Worm (Caenorhabditis elegans) whole organism, young adult: Measurements from ENCODE around the gene twk-26.

ENCODE experiments used
- B0336.3 ChIP-seq: fragments of 200-800 bp; sonication (Bioruptor generic); IDR thresholded peaks from 2 replicates; pipeline ENCODE4 v1.3.6; 2022; ENCODE audit warnings: missing genetic modification characterization, missing compliant biosample characterization
- C17E4.6 ChIP-seq: fragments of 200-800 bp; sonication (Bioruptor generic); IDR thresholded peaks from 2 replicates; pipeline ENCODE4 v1.3.6; 2022; ENCODE audit warnings: missing genetic modification reagents, missing genetic modification characterization, missing compliant biosample characterization
- F10E7.11 ChIP-seq: sonication (generic microtip); optimal IDR thresholded peaks from 2 replicates; lab custom pipeline; 2017; ENCODE audit warnings: mild to moderate bottlenecking, missing genetic modification characterization, moderate library complexity, missing compliant biosample characterization
- F22D6.2 ChIP-seq: sonication (generic microtip); optimal IDR thresholded peaks from 2 replicates; lab custom pipeline; 2016; ENCODE audit warnings: mild to moderate bottlenecking, missing genetic modification characterization, missing compliant biosample characterization
- F33H1.4 ChIP-seq: fragments of 200-800 bp; sonication (Bioruptor generic); IDR thresholded peaks from 2 replicates; pipeline ENCODE4 v1.3.6; 2022; ENCODE audit warnings: missing genetic modification reagents, missing genetic modification characterization, missing compliant biosample characterization
- F39B2.1 ChIP-seq: fragments of 200-800 bp; sonication (Bioruptor generic); IDR thresholded peaks from 2 replicates; pipeline ENCODE4 v1.3.6; 2022; ENCODE audit warnings: missing genetic modification reagents, missing genetic modification characterization, missing compliant biosample characterization
- K12H6.12 ChIP-seq: fragments of 200-800 bp; sonication (Bioruptor generic); optimal IDR thresholded peaks from 2 replicates; lab custom pipeline; 2018; ENCODE audit warnings: mild to moderate bottlenecking, missing genetic modification characterization, missing compliant biosample characterization
- T07F8.4 ChIP-seq: sonication (generic microtip); optimal IDR thresholded peaks from 2 replicates; lab custom pipeline; 2016; ENCODE audit warnings: mild to moderate bottlenecking, missing genetic modification characterization, moderate library complexity, missing compliant biosample characterization
- T26A5.8 ChIP-seq: sonication (generic microtip); optimal IDR thresholded peaks from 2 replicates; lab custom pipeline; 2016; ENCODE audit warnings: missing genetic modification characterization, missing compliant biosample characterization
- Y53F4B.3 ChIP-seq: fragments of 200-800 bp; sonication (Bioruptor generic); IDR thresholded peaks from 2 replicates; pipeline ENCODE4 v1.3.6; 2022; ENCODE audit warnings: missing genetic modification reagents, missing genetic modification characterization, missing compliant biosample characterization
- Y56A3A.18 ChIP-seq: fragments of 200-800 bp; sonication (Bioruptor generic); IDR thresholded peaks from 2 replicates; pipeline ENCODE4 v1.3.6; 2022; ENCODE audit warnings: missing genetic modification reagents, missing genetic modification characterization, missing compliant biosample characterization
- Y79H2A.3 ChIP-seq: fragments of 200-800 bp; sonication (Bioruptor generic); conservative IDR thresholded peaks from 2 replicates; pipeline ENCODE4 v1.3.6; 2022; ENCODE audit warnings: missing genetic modification reagents, missing genetic modification characterization, missing compliant biosample characterization
- Y95B8A.8 ChIP-seq: fragments of 200-800 bp; sonication (Bioruptor generic); IDR thresholded peaks from 2 replicates; pipeline ENCODE4 v1.3.6; 2022; ENCODE audit warnings: missing genetic modification reagents, missing genetic modification characterization, missing compliant biosample characterization
- atf-7 ChIP-seq: sonication (generic microtip); optimal IDR thresholded peaks from 2 replicates; lab custom pipeline; 2017; ENCODE audit warnings: mild to moderate bottlenecking, missing genetic modification characterization, missing compliant biosample characterization
- athp-1 ChIP-seq: sonication (generic microtip); optimal IDR thresholded peaks from 2 replicates; lab custom pipeline; 2017; ENCODE audit warnings: mild to moderate bottlenecking, missing genetic modification characterization, missing compliant biosample characterization
- attf-5 ChIP-seq: fragments of 200-800 bp; sonication (Bioruptor generic); optimal IDR thresholded peaks from 2 replicates; lab custom pipeline; 2018; ENCODE audit warnings: mild to moderate bottlenecking, missing genetic modification characterization, missing compliant biosample characterization
- bed-1 ChIP-seq: fragments of 200-800 bp; sonication (Bioruptor generic); IDR thresholded peaks from 2 replicates; pipeline ENCODE4 v1.3.6; 2022; ENCODE audit warnings: missing genetic modification reagents, missing genetic modification characterization, missing compliant biosample characterization
- ccch-3 ChIP-seq: fragments of 200-800 bp; sonication (Bioruptor generic); optimal IDR thresholded peaks from 2 replicates; lab custom pipeline; 2018; ENCODE audit warnings: mild to moderate bottlenecking, missing genetic modification characterization, missing compliant biosample characterization
- cebp-1 ChIP-seq, 2 experiments: fragments of 200-800 bp in 1 of 2; sonication (Bioruptor generic) in 1 of 2; sonication (generic microtip) in 1 of 2; IDR thresholded peaks in 1 of 2; optimal IDR thresholded peaks in 1 of 2; 2 replicates each; pipeline versions ENCODE4 v1.3.6 to Lab custom; 2017 to 2022; ENCODE audit warnings: missing compliant biosample characterization in 2 of 2, missing genetic modification characterization in 2 of 2, mild to moderate bottlenecking in 1 of 2, missing genetic modification reagents in 1 of 2, moderate library complexity in 1 of 2
- ceh-79 ChIP-seq: sonication (generic microtip); optimal IDR thresholded peaks from 2 replicates; lab custom pipeline; 2017; ENCODE audit warnings: mild to moderate bottlenecking, missing genetic modification characterization, missing compliant biosample characterization
- chd-7 ChIP-seq: sonication (generic microtip); optimal IDR thresholded peaks from 2 replicates; lab custom pipeline; 2016; ENCODE audit warnings: mild to moderate bottlenecking, missing genetic modification characterization, moderate library complexity, missing compliant biosample characterization
- die-1 ChIP-seq: sonication (generic microtip); optimal IDR thresholded peaks from 2 replicates; lab custom pipeline; 2016; ENCODE audit warnings: missing genotype, mild to moderate bottlenecking, missing genetic modification characterization, missing compliant biosample characterization
- dox-1 ChIP-seq: fragments of 200-800 bp; sonication (Bioruptor generic); IDR thresholded peaks from 2 replicates; pipeline ENCODE4 v1.3.6; 2022; ENCODE audit warnings: missing genetic modification reagents, missing genetic modification characterization, missing compliant biosample characterization
- dpff-1 ChIP-seq: sonication (generic microtip); optimal IDR thresholded peaks from 2 replicates; lab custom pipeline; 2017; ENCODE audit warnings: mild to moderate bottlenecking, missing genetic modification characterization, missing compliant biosample characterization
- dpl-1 ChIP-seq: fragments of 150-350 bp; optimal IDR thresholded peaks from 2 replicates; lab custom pipeline; 2014; ENCODE audit warnings: missing biosample characterization, missing genetic modification reagents, missing genetic modification characterization
- efl-1 ChIP-seq: fragments of 150-350 bp; optimal IDR thresholded peaks from 2 replicates; lab custom pipeline; 2014; ENCODE audit warnings: missing biosample characterization, missing genetic modification reagents, missing genetic modification characterization
- hlh-12 ChIP-seq: sonication (generic microtip); optimal IDR thresholded peaks from 2 replicates; lab custom pipeline; 2016; ENCODE audit warnings: missing genetic modification characterization, missing compliant biosample characterization
- hlh-26 ChIP-seq: fragments of 200-800 bp; sonication (Bioruptor generic); conservative IDR thresholded peaks from 2 replicates; pipeline ENCODE4 v1.3.6; 2022; ENCODE audit warnings: missing genetic modification reagents, missing genetic modification characterization, missing compliant biosample characterization
- hmg-20 ChIP-seq: fragments of 200-800 bp; sonication (Bioruptor generic); IDR thresholded peaks from 2 replicates; pipeline ENCODE4 v1.3.6; 2022; ENCODE audit warnings: missing genetic modification reagents, missing genetic modification characterization, missing compliant biosample characterization
- lag-1 ChIP-seq: fragments of 200-800 bp; sonication (Bioruptor generic); IDR thresholded peaks from 2 replicates; pipeline ENCODE4 v1.3.6; 2022; ENCODE audit warnings: missing genetic modification reagents, missing genetic modification characterization, missing compliant biosample characterization
- let-526 ChIP-seq: fragments of 200-800 bp; sonication (Bioruptor generic); IDR thresholded peaks from 2 replicates; pipeline ENCODE4 v1.3.6; 2022; ENCODE audit warnings: missing genetic modification reagents, missing genetic modification characterization, missing compliant biosample characterization
- lin-35 ChIP-seq, 3 experiments: fragments of 150-350 bp in 2 of 3; sonication (generic microtip) in 1 of 3; optimal IDR thresholded peaks; 2 replicates each; lab custom pipeline; 2014 to 2018; ENCODE audit warnings: missing biosample characterization in 3 of 3, missing genetic modification characterization in 3 of 3, missing genetic modification reagents in 3 of 3
- lin-54 ChIP-seq: fragments of 200-800 bp; sonication (Bioruptor generic); optimal IDR thresholded peaks from 2 replicates; lab custom pipeline; 2018; ENCODE audit warnings: mild to moderate bottlenecking, missing genetic modification characterization, missing compliant biosample characterization
- lir-1 ChIP-seq: fragments of 200-800 bp; sonication (Bioruptor generic); conservative IDR thresholded peaks from 2 replicates; pipeline ENCODE4 v1.3.6; 2022; ENCODE audit warnings: missing genetic modification reagents, missing genetic modification characterization, missing compliant biosample characterization
- lsl-1 ChIP-seq: fragments of 200-800 bp; sonication (Bioruptor generic); optimal IDR thresholded peaks from 2 replicates; lab custom pipeline; 2018; ENCODE audit warnings: mild to moderate bottlenecking, missing genetic modification characterization, moderate library complexity, missing compliant biosample characterization
- madf-3 ChIP-seq: fragments of 200-800 bp; sonication (Bioruptor generic); IDR thresholded peaks from 2 replicates; pipeline ENCODE4 v1.3.6; 2022; ENCODE audit warnings: missing genetic modification reagents, missing genetic modification characterization, missing compliant biosample characterization
- madf-6 ChIP-seq: fragments of 200-800 bp; sonication (Bioruptor generic); IDR thresholded peaks from 2 replicates; pipeline ENCODE4 v1.3.6; 2022; ENCODE audit warnings: missing genetic modification reagents, missing genetic modification characterization, missing compliant biosample characterization
- madf-8 ChIP-seq: fragments of 200-800 bp; sonication (Bioruptor generic); conservative IDR thresholded peaks from 2 replicates; pipeline ENCODE4 v1.3.6; 2022; ENCODE audit warnings: missing genetic modification reagents, missing genetic modification characterization, missing compliant biosample characterization
- mes-4 ChIP-seq: sonication (generic microtip); optimal IDR thresholded peaks from 2 replicates; lab custom pipeline; 2016; ENCODE audit warnings: missing genotype, missing genetic modification characterization, missing compliant biosample characterization
- nfya-2 ChIP-seq: fragments of 200-800 bp; sonication (Bioruptor generic); IDR thresholded peaks from 2 replicates; pipeline ENCODE4 v1.3.6; 2022; ENCODE audit warnings: missing genetic modification reagents, missing genetic modification characterization, missing compliant biosample characterization
- nhr-120 ChIP-seq: fragments of 200-800 bp; sonication (Bioruptor generic); IDR thresholded peaks from 2 replicates; pipeline ENCODE4 v1.3.6; 2022; ENCODE audit warnings: missing genetic modification characterization, missing compliant biosample characterization
- nhr-90 ChIP-seq: sonication (generic microtip); optimal IDR thresholded peaks from 2 replicates; lab custom pipeline; 2016; ENCODE audit warnings: missing genotype, mild to moderate bottlenecking, missing genetic modification characterization, missing compliant biosample characterization
- sea-2 ChIP-seq: fragments of 200-800 bp; sonication (Bioruptor generic); IDR thresholded peaks from 2 replicates; pipeline ENCODE4 v1.3.6; 2022; ENCODE audit warnings: missing genetic modification characterization, missing compliant biosample characterization
- snpc-1.1 ChIP-seq: sonication (generic microtip); optimal IDR thresholded peaks from 2 replicates; lab custom pipeline; 2017; ENCODE audit warnings: missing genetic modification characterization, mild to moderate bottlenecking, missing compliant biosample characterization, antibody characterized with exemption, moderate library complexity, missing genotype, missing genetic modification reagents; ENCODE audit not compliant: insufficient read depth
- somi-1 ChIP-seq: fragments of 200-800 bp; sonication (Bioruptor generic); optimal IDR thresholded peaks from 2 replicates; lab custom pipeline; 2018; ENCODE audit warnings: mild to moderate bottlenecking, missing genetic modification characterization, missing compliant biosample characterization
- tbp1 ChIP-seq: fragments of 200-800 bp; sonication (Bioruptor generic); optimal IDR thresholded peaks from 2 replicates; lab custom pipeline; 2018; ENCODE audit warnings: mild to moderate bottlenecking, missing genetic modification characterization, missing compliant biosample characterization
- tbx-9 ChIP-seq: sonication (generic microtip); optimal IDR thresholded peaks from 2 replicates; lab custom pipeline; 2016; ENCODE audit warnings: borderline replicate concordance, missing genetic modification characterization, inconsistent platforms, missing compliant biosample characterization
- ztf-25 ChIP-seq: fragments of 200-800 bp; sonication (Bioruptor generic); IDR thresholded peaks from 2 replicates; pipeline ENCODE4 v1.3.6; 2022; ENCODE audit warnings: missing genetic modification reagents, missing genetic modification characterization, missing compliant biosample characterization
- ztf-26 ChIP-seq: sonication (generic microtip); optimal IDR thresholded peaks from 2 replicates; lab custom pipeline; 2017; ENCODE audit warnings: missing genetic modification characterization, missing compliant biosample characterization
- ztf-6 ChIP-seq: fragments of 200-800 bp; sonication (Bioruptor generic); IDR thresholded peaks from 2 replicates; pipeline ENCODE4 v1.3.6; 2022; ENCODE audit warnings: missing genetic modification reagents, missing genetic modification characterization, missing compliant biosample characterization

Gene twk-26

ce11 chrX:3099832-3100231 lies 45.2 kb upstream of the twk-26 start, which contains the start of gene sec-3 (continued):
- no peak for TF ChIP-seq madf-6 (GFP tag; lab: Robert Waterston, UW)
- TF ChIP-seq Y53F4B.3 (GFP tag; lab: Robert Waterston, UW), result no peak
- TF ChIP-seq somi-1, result peak; percentile 35
- TF ChIP-seq nhr-90 (tag; lab: Kevin White, UChicago), result peak; percentile 31
- peak; percentile 61 for TF ChIP-seq lin-54 (GFP tag; lab: Kevin White, UChicago)
- TF ChIP-seq Y56A3A.18 (GFP tag; lab: Robert Waterston, UW), result no peak
- no peak for TF ChIP-seq athp-1 (tag; lab: Kevin White, UChicago)
- TF ChIP-seq sea-2 (GFP tag; lab: Robert Waterston, UW), result no peak
- peak; percentile 86 for TF ChIP-seq dox-1
- TF ChIP-seq ccch-3 (GFP tag; lab: Kevin White, UChicago), result no peak
- peak; percentile 55; the same call in 1 of the 2 replicates for TF ChIP-seq hmg-20 (GFP tag; lab: Robert Waterston, UW)
- TF ChIP-seq cebp-1 (GFP tag; IDR thresholded peaks at IDR 0.05; lab: Robert Waterston, UW), result no peak
- peak; percentile 83 for TF ChIP-seq cebp-1 (tag; optimal IDR thresholded peaks at IDR 0.05; lab: Kevin White, UChicago)
- TF ChIP-seq Y95B8A.8 (GFP tag; lab: Robert Waterston, UW), result no peak
- TF ChIP-seq F22D6.2, result peak; percentile 42
- TF ChIP-seq mes-4 (tag; lab: Kevin White, UChicago), result no peak
- TF ChIP-seq T26A5.8 (tag; lab: Kevin White, UChicago), result no peak
- peak; percentile 52 for TF ChIP-seq tbp1 (GFP tag; lab: Kevin White, UChicago)
- no peak for TF ChIP-seq ztf-6
- no peak for TF ChIP-seq lag-1 (GFP tag; lab: Robert Waterston, UW)
- TF ChIP-seq K12H6.12, result peak; percentile 79
- TF ChIP-seq tbx-9 (tag; lab: Kevin White, UChicago), result no peak
- no peak for TF ChIP-seq ceh-79 (tag; lab: Kevin White, UChicago)
- TF ChIP-seq F10E7.11 (tag; lab: Kevin White, UChicago), result no peak
- TF ChIP-seq Y79H2A.3, result no peak
- no peak for TF ChIP-seq madf-3
- no peak for TF ChIP-seq T07F8.4 (tag; lab: Kevin White, UChicago)
- TF ChIP-seq atf-7 (tag; lab: Kevin White, UChicago), result no peak
- TF ChIP-seq chd-7 (tag; lab: Kevin White, UChicago), result peak; percentile 63
- peak in 1 of 3 experiments; percentile 85 for TF ChIP-seq lin-35 (GFP tag; optimal IDR thresholded peaks at IDR 0.05; lab: Kevin White, UChicago)
- TF ChIP-seq F33H1.4 (GFP tag; lab: Robert Waterston, UW), result no peak
- TF ChIP-seq madf-8 (GFP tag; lab: Robert Waterston, UW), result no peak
- no peak for TF ChIP-seq ztf-25
- TF ChIP-seq dpl-1, result peak; percentile 14
- TF ChIP-seq ztf-26 (tag; lab: Kevin White, UChicago), result peak; percentile 36
- TF ChIP-seq hlh-26 (GFP tag; lab: Robert Waterston, UW), result no peak
- no peak for TF ChIP-seq nfya-2 (GFP tag; lab: Robert Waterston, UW)
- TF ChIP-seq die-1 (tag; lab: Kevin White, UChicago), result no peak
- TF ChIP-seq F39B2.1 (GFP tag; lab: Robert Waterston, UW), result no peak
- peak; percentile 22; the same call in 1 of the 2 replicates for TF ChIP-seq lir-1 (GFP tag; lab: Robert Waterston, UW)
- no peak for TF ChIP-seq snpc-1.1 (tag; lab: Kevin White, UChicago)
- TF ChIP-seq dpff-1 (tag; lab: Kevin White, UChicago), result no peak
- no peak for TF ChIP-seq lsl-1 (GFP tag; lab: Kevin White, UChicago)
- no peak for TF ChIP-seq efl-1 (GFP tag; lab: Kevin White, UChicago)
- TF ChIP-seq hlh-12 (tag; lab: Kevin White, UChicago), result no peak
- no peak for TF ChIP-seq bed-1 (GFP tag; lab: Robert Waterston, UW)
- TF ChIP-seq C17E4.6, result no peak
- TF ChIP-seq B0336.3 (GFP tag; lab: Robert Waterston, UW), result peak; percentile 58
- TF ChIP-seq nhr-120 (GFP tag; lab: Robert Waterston, UW), result no peak
- peak; percentile 84 for TF ChIP-seq attf-5 (GFP tag; lab: Kevin White, UChicago)
- 0 out of 2 replicates have a peak, but pooled peaks have one; percentile 12 for TF ChIP-seq let-526 (GFP tag; lab: Robert Waterston, UW)
